Fruit fly (Drosophila melanogaster) whole organism, embryonic: Measurements from ENCODE around the gene ABCB7.
A peak's percentile ranks its signal among the peaks of the same experiment; 100 is the strongest.

Source experiments
- Antp ChIP-seq: fragments of 200-800 bp; sonication (Bioruptor generic); optimal IDR thresholded peaks from 3 replicates; lab custom pipeline; 2016; ENCODE audit warnings: missing biosample characterization, missing genetic modification characterization
- CG10147 ChIP-seq: fragments of 200-800 bp; sonication (Bioruptor generic); optimal IDR thresholded peaks from 2 replicates; lab custom pipeline; 2019; ENCODE audit warnings: missing biosample characterization, mild to moderate bottlenecking, missing genetic modification characterization, moderate library complexity
- CG12155 ChIP-seq: fragments of 200-800 bp; sonication (Bioruptor generic); optimal IDR thresholded peaks from 3 replicates; lab custom pipeline; 2016; ENCODE audit warnings: missing biosample characterization, missing genetic modification characterization
- CG12299 ChIP-seq: fragments of 200-800 bp; sonication (Bioruptor generic); optimal IDR thresholded peaks from 2 replicates; lab custom pipeline; 2018; ENCODE audit warnings: missing biosample characterization, mild to moderate bottlenecking, missing genetic modification characterization
- CG12659 ChIP-seq: fragments of 200-800 bp; sonication (Bioruptor generic); optimal IDR thresholded peaks from 3 replicates; lab custom pipeline; 2017; ENCODE audit warnings: mild to moderate bottlenecking, missing biosample characterization, missing genetic modification reagents, missing genetic modification characterization
- CG13123 ChIP-seq: fragments of 200-800 bp; sonication (Bioruptor generic); optimal IDR thresholded peaks from 2 replicates; lab custom pipeline; 2016; ENCODE audit warnings: missing biosample characterization, missing genetic modification characterization
- CG14965 ChIP-seq: fragments of 200-800 bp; sonication (Bioruptor generic); optimal IDR thresholded peaks from 2 replicates; lab custom pipeline; 2016; ENCODE audit warnings: missing biosample characterization, missing genetic modification characterization, borderline replicate concordance
- CG15269 ChIP-seq: fragments of 200-800 bp; sonication (Bioruptor generic); optimal IDR thresholded peaks from 2 replicates; lab custom pipeline; 2018; ENCODE audit warnings: missing biosample characterization, mild to moderate bottlenecking, missing genetic modification characterization, moderate library complexity
- CG15514 ChIP-seq: fragments of 200-800 bp; sonication (Bioruptor generic); optimal IDR thresholded peaks from 3 replicates; lab custom pipeline; 2017; ENCODE audit warnings: missing biosample characterization, missing genetic modification characterization, mild to moderate bottlenecking, moderate library complexity, missing genetic modification reagents
- CG17328 ChIP-seq: fragments of 200-800 bp; sonication (Bioruptor generic); IDR thresholded peaks from 2 replicates; pipeline ENCODE4 v1.3.6; 2022; ENCODE audit warnings: missing biosample characterization, missing genetic modification characterization
- CG17385 ChIP-seq: fragments of 200-800 bp; sonication (Bioruptor generic); optimal IDR thresholded peaks from 3 replicates; lab custom pipeline; 2018; ENCODE audit warnings: missing biosample characterization, mild to moderate bottlenecking, missing genetic modification characterization
- CG2712 ChIP-seq: fragments of 200-800 bp; optimal IDR thresholded peaks from 3 replicates; lab custom pipeline; 2019; ENCODE audit warnings: missing biosample characterization, mild to moderate bottlenecking, missing genetic modification characterization, moderate library complexity
- CG3163 ChIP-seq: fragments of 200-800 bp; sonication (Bioruptor generic); optimal IDR thresholded peaks from 3 replicates; lab custom pipeline; 2016; ENCODE audit warnings: missing biosample characterization, missing genetic modification characterization
- CG34224 ChIP-seq: fragments of 200-800 bp; sonication (Bioruptor generic); IDR thresholded peaks from 3 replicates; pipeline ENCODE4 v1.3.6; 2022; ENCODE audit warnings: missing biosample characterization, missing genetic modification characterization; ENCODE audit not compliant: partially characterized antibody
- CG3838 ChIP-seq: fragments of 200-800 bp; sonication (Bioruptor generic); optimal IDR thresholded peaks from 3 replicates; lab custom pipeline; 2016; ENCODE audit warnings: missing biosample characterization, missing genetic modification characterization
- CG4707 ChIP-seq: fragments of 200-800 bp; sonication (Bioruptor generic); optimal IDR thresholded peaks from 2 replicates; lab custom pipeline; 2018; ENCODE audit warnings: missing biosample characterization, mild to moderate bottlenecking, missing genetic modification characterization, moderate library complexity
- CG4730 ChIP-seq: fragments of 200-800 bp; sonication (Bioruptor generic); IDR thresholded peaks from 2 replicates; pipeline ENCODE4 v1.3.6; 2022; ENCODE audit warnings: missing biosample characterization, missing genetic modification characterization
- CG6791 ChIP-seq: fragments of 200-800 bp; sonication (Bioruptor generic); IDR thresholded peaks from 3 replicates; pipeline ENCODE4 v1.3.6; 2022; ENCODE audit warnings: missing biosample characterization, missing genetic modification characterization; ENCODE audit not compliant: partially characterized antibody
- CG7963 ChIP-seq: fragments of 200-800 bp; sonication (Bioruptor generic); IDR thresholded peaks from 3 replicates; pipeline ENCODE4 v1.3.6; 2022; ENCODE audit warnings: missing biosample characterization, missing genetic modification characterization; ENCODE audit not compliant: partially characterized antibody
- CoRest ChIP-seq: fragments of 200-800 bp; sonication (Bioruptor generic); optimal IDR thresholded peaks from 3 replicates; lab custom pipeline; 2018; ENCODE audit warnings: missing biosample characterization, mild to moderate bottlenecking, missing genetic modification characterization, moderate library complexity
- CrebB ChIP-seq: fragments of 200-800 bp; sonication (Bioruptor generic); optimal IDR thresholded peaks from 3 replicates; lab custom pipeline; 2018; ENCODE audit warnings: missing biosample characterization, mild to moderate bottlenecking, missing genetic modification characterization
- Doc2 ChIP-seq: fragments of 200-800 bp; sonication (Bioruptor generic); IDR thresholded peaks from 2 replicates; pipeline ENCODE4 v1.3.6; 2022; ENCODE audit warnings: missing biosample characterization, missing genetic modification characterization
- Hr39 ChIP-seq: fragments of >200 bp; optimal IDR thresholded peaks from 2 replicates; lab custom pipeline; 2017
- Meics ChIP-seq: fragments of 200-800 bp; sonication (Bioruptor generic); optimal IDR thresholded peaks from 2 replicates; lab custom pipeline; 2017; ENCODE audit warnings: missing biosample characterization, mild to moderate bottlenecking, missing genetic modification characterization
- NC2β ChIP-seq: fragments of 200-800 bp; sonication (Bioruptor generic); optimal IDR thresholded peaks from 2 replicates; lab custom pipeline; 2016; ENCODE audit warnings: missing biosample characterization, missing genetic modification characterization
- Nf-YC ChIP-seq: fragments of 200-800 bp; optimal IDR thresholded peaks from 3 replicates; lab custom pipeline; 2019; ENCODE audit warnings: missing biosample characterization, mild to moderate bottlenecking, missing genetic modification characterization, moderate library complexity
- Sox100B ChIP-seq: fragments of 200-800 bp; sonication (Bioruptor generic); optimal IDR thresholded peaks from 3 replicates; lab custom pipeline; 2018; ENCODE audit warnings: missing biosample characterization, mild to moderate bottlenecking, missing genetic modification characterization
- Taf1 ChIP-seq: fragments of 200-800 bp; sonication (Bioruptor generic); IDR thresholded peaks from 2 replicates; pipeline ENCODE4 v1.3.6; 2022; ENCODE audit warnings: missing biosample characterization, missing genetic modification characterization
- ash1 ChIP-seq: fragments of 200-800 bp; sonication (Bioruptor generic); optimal IDR thresholded peaks from 2 replicates; lab custom pipeline; 2018; ENCODE audit warnings: missing biosample characterization, mild to moderate bottlenecking, missing genetic modification characterization
- corto ChIP-seq: fragments of 200-800 bp; sonication (Bioruptor generic); optimal IDR thresholded peaks from 2 replicates; lab custom pipeline; 2016; ENCODE audit warnings: missing biosample characterization, mild to moderate bottlenecking, missing genetic modification characterization, moderate library complexity
- crc ChIP-seq: fragments of 200-800 bp; sonication (Bioruptor generic); optimal IDR thresholded peaks from 2 replicates; lab custom pipeline; 2016; ENCODE audit warnings: missing biosample characterization, missing genetic modification characterization
- crol ChIP-seq: fragments of 200-800 bp; sonication (Bioruptor generic); IDR thresholded peaks from 2 replicates; pipeline ENCODE4 v1.3.6; 2022; ENCODE audit warnings: missing biosample characterization, missing genetic modification characterization
- dimm ChIP-seq: fragments of 200-800 bp; sonication (Bioruptor generic); IDR thresholded peaks from 2 replicates; pipeline ENCODE4 v1.3.6; 2022; ENCODE audit warnings: missing biosample characterization, missing genetic modification characterization
- dmrt11E ChIP-seq: fragments of 200-800 bp; sonication (Bioruptor generic); optimal IDR thresholded peaks from 3 replicates; lab custom pipeline; 2018; ENCODE audit warnings: missing biosample characterization, mild to moderate bottlenecking, missing genetic modification characterization, moderate library complexity
- eve ChIP-seq, 2 experiments: fragments of >200 bp; optimal IDR thresholded peaks; 2 replicates each; lab custom pipeline; 2017; ENCODE audit warnings: missing biosample characterization in 2 of 2, missing genetic modification characterization in 2 of 2
- fru ChIP-seq: fragments of >200 bp; optimal IDR thresholded peaks from 2 replicates; lab custom pipeline; 2017
- grn ChIP-seq: fragments of 200-800 bp; sonication (Bioruptor generic); optimal IDR thresholded peaks from 3 replicates; lab custom pipeline; 2017; ENCODE audit warnings: missing biosample characterization, missing genetic modification characterization
- jigr1 ChIP-seq: fragments of 200-800 bp; sonication (Bioruptor generic); IDR thresholded peaks from 3 replicates; pipeline ENCODE4 v1.3.6; 2022; ENCODE audit warnings: missing biosample characterization, missing genetic modification characterization
- kni ChIP-seq: fragments of 200-800 bp; sonication (Bioruptor generic); optimal IDR thresholded peaks from 3 replicates; lab custom pipeline; 2017; ENCODE audit warnings: mild to moderate bottlenecking, missing biosample characterization, missing genetic modification reagents, missing genetic modification characterization
- mld ChIP-seq: fragments of 200-800 bp; sonication (Bioruptor generic); IDR thresholded peaks from 3 replicates; pipeline ENCODE4 v1.3.6; 2022; ENCODE audit warnings: missing biosample characterization, missing genetic modification characterization; ENCODE audit not compliant: partially characterized antibody
- oc ChIP-seq: fragments of 200-800 bp; sonication (Bioruptor generic); optimal IDR thresholded peaks from 2 replicates; lab custom pipeline; 2018; ENCODE audit warnings: missing biosample characterization, mild to moderate bottlenecking, missing genetic modification characterization, moderate library complexity
- ranshi ChIP-seq: fragments of 200-800 bp; sonication (Bioruptor generic); IDR thresholded peaks from 2 replicates; pipeline ENCODE4 v1.3.6; 2022; ENCODE audit warnings: missing biosample characterization, missing genetic modification characterization
- sim ChIP-seq: fragments of 200-800 bp; sonication (Bioruptor generic); IDR thresholded peaks from 2 replicates; pipeline ENCODE4 v1.3.6; 2022; ENCODE audit warnings: missing biosample characterization, missing genetic modification characterization
- slou ChIP-seq: fragments of 200-800 bp; sonication (Bioruptor generic); optimal IDR thresholded peaks from 3 replicates; lab custom pipeline; 2016; ENCODE audit warnings: missing biosample characterization, missing genetic modification characterization
- sqz ChIP-seq: fragments of 200-800 bp; sonication (Bioruptor generic); optimal IDR thresholded peaks from 3 replicates; lab custom pipeline; 2018; ENCODE audit warnings: missing biosample characterization, mild to moderate bottlenecking, missing genetic modification characterization
- tio ChIP-seq: fragments of 200-800 bp; sonication (Bioruptor generic); optimal IDR thresholded peaks from 2 replicates; lab custom pipeline; 2017; ENCODE audit warnings: missing biosample characterization, missing genetic modification characterization, inconsistent platforms
- trem ChIP-seq: fragments of 200-800 bp; optimal IDR thresholded peaks from 3 replicates; lab custom pipeline; 2019; ENCODE audit warnings: missing biosample characterization, mild to moderate bottlenecking, missing genetic modification characterization, moderate library complexity
- unpg ChIP-seq: fragments of 200-800 bp; sonication (Bioruptor generic); optimal IDR thresholded peaks from 3 replicates; lab custom pipeline; 2018; ENCODE audit warnings: missing biosample characterization, mild to moderate bottlenecking, missing genetic modification characterization, moderate library complexity
- vfl ChIP-seq: fragments of 200-800 bp; sonication (Bioruptor generic); optimal IDR thresholded peaks from 2 replicates; lab custom pipeline; 2016; ENCODE audit warnings: missing biosample characterization, missing genetic modification characterization
- zen ChIP-seq: fragments of 200-800 bp; sonication (Bioruptor generic); optimal IDR thresholded peaks from 3 replicates; lab custom pipeline; 2018; ENCODE audit warnings: missing biosample characterization, mild to moderate bottlenecking, missing genetic modification characterization, moderate library complexity
- zf30C ChIP-seq: fragments of 200-800 bp; sonication (Bioruptor generic); optimal IDR thresholded peaks from 3 replicates; lab custom pipeline; 2018; ENCODE audit warnings: missing biosample characterization, mild to moderate bottlenecking, missing genetic modification characterization

The ABCB7 gene

DNA sequence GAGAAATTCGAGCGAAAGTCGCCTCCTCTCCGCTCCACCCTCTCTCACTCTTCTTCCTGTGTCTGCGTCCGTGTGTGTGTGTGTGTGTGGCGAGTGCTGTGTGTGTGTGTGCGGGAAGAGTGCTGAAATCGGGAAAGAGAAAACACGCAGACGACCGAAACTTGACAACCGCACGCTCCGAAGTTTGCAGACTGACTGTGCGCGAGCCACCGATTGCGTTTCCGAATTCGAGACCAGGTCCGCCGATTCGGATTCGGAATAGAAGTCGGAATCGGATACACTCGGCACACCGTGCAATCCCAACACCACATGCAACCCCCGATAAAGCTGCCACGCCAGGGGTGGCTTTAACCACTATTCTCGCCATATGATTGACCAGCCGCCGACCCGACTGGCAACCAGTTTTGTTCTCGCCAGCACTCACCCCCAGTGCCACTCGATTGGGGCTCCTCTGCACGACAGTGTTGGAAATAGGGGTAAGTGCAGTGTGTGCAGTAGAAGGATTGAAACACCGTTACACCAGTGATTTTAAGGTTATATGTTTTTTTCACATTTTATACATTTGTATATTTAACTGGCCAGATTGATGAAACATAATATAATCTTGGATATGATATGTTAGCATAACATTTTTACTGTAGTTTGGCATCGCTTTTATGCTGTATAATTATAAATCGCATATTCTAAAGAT is 10.1 kb downstream of the ABCB7 start, which contains the start of gene CG13928 (continued):
- no peak for TF ChIP-seq CG12659
- no peak for TF ChIP-seq zen
- TF ChIP-seq Sox100B (GFP tag; lab: Kevin White, UChicago) = no peak
- no peak for TF ChIP-seq CG17385 (GFP tag; lab: Kevin White, UChicago)
- TF ChIP-seq Hr39 (lab: Kevin White, UChicago) = no peak
- TF ChIP-seq jigr1 (GFP tag; lab: Robert Waterston, UW) = no peak
- no peak for TF ChIP-seq CG4707 (GFP tag; lab: Kevin White, UChicago)
- TF ChIP-seq oc (tag; lab: Kevin White, UChicago) = no peak
- TF ChIP-seq Taf1 (GFP tag; lab: Robert Waterston, UW) = no peak
- TF ChIP-seq mld (GFP tag; lab: Robert Waterston, UW) = no peak
- no peak for TF ChIP-seq crc (GFP tag; lab: Kevin White, UChicago)
- TF ChIP-seq ranshi (GFP tag; lab: Robert Waterston, UW) = no peak
- TF ChIP-seq CG7963 (GFP tag; lab: Robert Waterston, UW) = no peak
- TF ChIP-seq tio (GFP tag; lab: Kevin White, UChicago) = no peak
- TF ChIP-seq CG14965 (GFP tag; lab: Kevin White, UChicago) = no peak
- TF ChIP-seq ash1 (GFP tag; lab: Kevin White, UChicago) = no peak
- TF ChIP-seq eve (GFP tag; optimal IDR thresholded peaks at IDR 0.05; lab: Kevin White, UChicago) = no peak
- no peak for TF ChIP-seq CG17328 (GFP tag; lab: Robert Waterston, UW)
- no peak for TF ChIP-seq NC2β (GFP tag; lab: Kevin White, UChicago)
- TF ChIP-seq unpg (GFP tag; lab: Kevin White, UChicago) = no peak
- TF ChIP-seq Meics (GFP tag; lab: Kevin White, UChicago) = no peak
- TF ChIP-seq Doc2 = no peak
- peak; percentile 21 for TF ChIP-seq CG15514 (GFP tag; lab: Kevin White, UChicago)
- TF ChIP-seq sqz (GFP tag; lab: Kevin White, UChicago) = no peak
- TF ChIP-seq CrebB = no peak
- no peak for TF ChIP-seq CG15269 (tag; lab: Kevin White, UChicago)
- no peak for TF ChIP-seq zf30C (GFP tag; lab: Kevin White, UChicago)
- no peak for TF ChIP-seq Antp (GFP tag; lab: Kevin White, UChicago)
- TF ChIP-seq CG4730 (GFP tag; lab: Robert Waterston, UW) = no peak
- TF ChIP-seq sim (GFP tag; lab: Robert Waterston, UW) = no peak
- peak; percentile 84 for TF ChIP-seq crol (GFP tag; lab: Robert Waterston, UW)
- TF ChIP-seq dimm (GFP tag; lab: Robert Waterston, UW) = no peak
- TF ChIP-seq slou (GFP tag; lab: Kevin White, UChicago) = no peak
- no peak for TF ChIP-seq CoRest (tag; lab: Kevin White, UChicago)
- TF ChIP-seq CG13123 = no peak
- TF ChIP-seq Nf-YC (tag; lab: Kevin White, UChicago) = peak; percentile 22
- TF ChIP-seq CG3163 (GFP tag; lab: Kevin White, UChicago) = no peak
- TF ChIP-seq CG12155 (GFP tag; lab: Kevin White, UChicago) = peak; percentile 14
- no peak for TF ChIP-seq CG3838 (GFP tag; lab: Kevin White, UChicago)
- TF ChIP-seq CG2712 (tag; lab: Kevin White, UChicago) = no peak
- no peak for TF ChIP-seq CG12299 (tag; lab: Kevin White, UChicago)
- TF ChIP-seq CG10147 = no peak
- no peak for TF ChIP-seq fru (lab: Kevin White, UChicago)
- no peak for TF ChIP-seq CG34224 (GFP tag; lab: Robert Waterston, UW)
- TF ChIP-seq corto (GFP tag; lab: Kevin White, UChicago) = no peak
- no peak for TF ChIP-seq dmrt11E
- no peak for TF ChIP-seq grn (GFP tag; lab: Kevin White, UChicago)
- no peak for TF ChIP-seq trem (tag; lab: Kevin White, UChicago)
- TF ChIP-seq kni (GFP tag; lab: Kevin White, UChicago) = no peak
- no peak for TF ChIP-seq CG6791 (GFP tag; lab: Robert Waterston, UW)
- no peak for TF ChIP-seq vfl (GFP tag; lab: Kevin White, UChicago)
